Worm (Caenorhabditis elegans): ENCODE measurements around the gene fmo-2.

Gene fmo-2

DNA sequence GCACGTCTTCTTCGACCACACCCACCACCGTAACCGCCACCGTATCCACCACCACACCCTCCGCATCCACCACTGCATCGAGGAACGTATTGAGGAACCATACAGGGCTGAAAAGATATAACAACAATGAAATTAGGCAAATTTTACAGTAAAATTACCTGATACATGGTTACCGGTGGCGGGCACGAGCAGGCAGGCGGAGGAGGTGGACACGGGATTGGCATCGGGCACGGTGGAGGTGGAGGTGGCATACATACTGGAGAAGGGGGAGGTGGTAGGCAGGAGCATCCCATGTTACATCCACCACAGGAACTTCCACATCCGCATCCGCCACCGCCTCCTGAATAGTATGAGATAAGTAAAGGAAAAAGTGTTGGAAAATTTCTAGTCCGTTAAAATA, 16.2 kb downstream of the fmo-2 start:
- TF ChIP-seq C38D4.7 (GFP tag; optimal IDR thresholded peaks at IDR 0.05) (no peak), hlh-30 (tag; optimal IDR thresholded peaks at IDR 0.05; ENCODE audit: insufficient read depth) (no peak), ceh-30 (tag; optimal IDR thresholded peaks at IDR 0.05) (no peak), ets-4 (tag; optimal IDR thresholded peaks at IDR 0.05) (no peak), Y22D7AL.16 (tag; optimal IDR thresholded peaks at IDR 0.05) (no peak), ceh-2 (tag; optimal IDR thresholded peaks at IDR 0.05) (no peak), nhr-232 (tag; optimal IDR thresholded peaks at IDR 0.05) (no peak), gmeb-2 (tag; optimal IDR thresholded peaks at IDR 0.05) (no peak), ceh-31 (tag; optimal IDR thresholded peaks at IDR 0.05) (no peak), elt-2 (tag; optimal IDR thresholded peaks at IDR 0.05) (no peak), pha-2 (tag; optimal IDR thresholded peaks at IDR 0.05) (no peak), K02D7.2 (tag; optimal IDR thresholded peaks at IDR 0.05) (no peak), nhr-11 (tag; optimal IDR thresholded peaks at IDR 0.05) (no peak)

DNA sequence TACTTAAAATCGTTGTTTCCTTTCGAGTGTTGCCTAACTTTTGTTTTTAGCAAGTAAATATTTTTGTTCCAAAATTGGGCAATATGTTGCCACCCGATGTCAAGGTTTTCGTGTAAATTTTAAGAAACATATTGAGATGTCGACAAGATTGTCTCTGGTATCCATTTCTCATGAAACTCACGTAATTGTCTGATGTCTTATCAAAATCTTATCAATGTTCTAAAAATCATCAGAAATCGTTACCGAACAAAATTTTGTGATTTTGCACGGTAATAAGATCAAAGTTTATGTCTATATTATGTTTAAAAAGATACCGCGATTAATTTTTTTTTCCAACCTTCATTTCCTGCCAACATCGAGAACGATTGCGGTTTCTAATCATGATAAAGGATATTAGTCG, 16.7 kb downstream of the fmo-2 start:
- TF ChIP-seq rnt-1 (tag; optimal IDR thresholded peaks at IDR 0.05) (no peak), fax-1 (tag; optimal IDR thresholded peaks at IDR 0.05) (no peak), npax-4 (tag; optimal IDR thresholded peaks at IDR 0.05) (no peak), ceh-30 (tag; optimal IDR thresholded peaks at IDR 0.05) (no peak), pha-4 (tag; optimal IDR thresholded peaks at IDR 0.05) (no peak), Y22D7AL.16 (tag; optimal IDR thresholded peaks at IDR 0.05) (no peak)

DNA sequence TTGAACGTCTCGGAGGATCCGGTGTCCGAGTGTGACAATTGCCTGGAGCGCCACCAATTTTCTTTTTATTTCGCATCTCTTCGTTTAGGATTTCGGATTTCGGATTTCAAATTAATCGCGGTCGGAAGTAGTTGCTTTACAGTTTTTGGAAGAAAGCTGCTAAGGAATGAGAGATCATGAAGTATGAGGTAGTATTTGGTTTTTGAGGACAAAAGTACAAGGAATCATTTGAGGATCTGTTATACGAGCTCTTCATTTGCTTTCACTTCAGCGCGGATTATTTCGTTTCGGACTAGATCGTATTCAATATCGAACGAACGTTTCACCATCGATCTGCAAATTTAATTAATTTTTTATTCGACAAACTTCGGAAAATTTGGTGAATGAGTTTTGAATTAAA, 17.3 kb downstream of the fmo-2 start, which contains the start of gene R102.11:
Gene R102.11 (minus strand): TSS at position 101 of the 400 bp plus-strand sequence.
- TF ChIP-seq pat-9 (tag; optimal IDR thresholded peaks at IDR 0.05) (no peak), ceh-2 (tag; optimal IDR thresholded peaks at IDR 0.05) (no peak), ceh-31 (tag; optimal IDR thresholded peaks at IDR 0.05) (no peak), gmeb-2 (tag; optimal IDR thresholded peaks at IDR 0.05) (no peak), pax-1 (tag; optimal IDR thresholded peaks at IDR 0.05) (no peak), nhr-232 (tag; optimal IDR thresholded peaks at IDR 0.05) (no peak)

DNA sequence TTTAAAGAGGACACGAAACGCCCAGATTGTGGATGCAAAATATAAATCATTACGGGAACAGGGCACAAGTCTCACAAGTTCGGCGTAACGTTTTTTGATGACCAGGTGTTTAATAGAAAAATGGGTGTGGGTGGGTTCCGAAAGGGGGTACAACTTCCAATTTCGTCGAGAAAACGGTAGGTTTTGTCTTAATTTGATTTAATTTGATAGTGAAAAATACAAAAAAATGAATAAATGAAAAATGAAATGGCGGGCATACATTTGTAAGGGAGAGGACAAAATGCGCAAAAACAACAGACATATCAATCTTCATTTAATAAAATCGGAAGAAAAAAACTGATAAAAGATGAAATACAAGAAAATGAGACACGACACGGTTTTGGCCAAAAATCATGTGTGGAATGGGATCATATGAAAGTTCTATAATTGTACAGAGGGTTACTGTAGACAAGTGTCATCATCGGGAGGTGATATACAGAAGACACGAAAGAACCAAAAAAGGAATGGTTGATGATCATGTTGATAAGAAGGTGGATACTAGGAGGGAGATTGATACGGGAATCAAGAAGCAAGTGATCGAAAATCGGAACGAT, 19.6 kb downstream of the fmo-2 start:
- TF ChIP-seq ets-4 (tag; optimal IDR thresholded peaks at IDR 0.05) (no peak), F13H6.1 (tag; optimal IDR thresholded peaks at IDR 0.05) (no peak), pha-2 (tag; optimal IDR thresholded peaks at IDR 0.05) (no peak), dmd-4 (tag; optimal IDR thresholded peaks at IDR 0.05; ENCODE audit: borderline replicate concordance) (no peak), ceh-2 (tag; optimal IDR thresholded peaks at IDR 0.05) (no peak), hlh-13 (GFP tag; optimal IDR thresholded peaks at IDR 0.05) (no peak), C08G9.2 (tag; optimal IDR thresholded peaks at IDR 0.05) (no peak), pag-3 (tag; optimal IDR thresholded peaks at IDR 0.05; ENCODE audit: borderline replicate concordance) (no peak), lin-11 (tag; optimal IDR thresholded peaks at IDR 0.05) (no peak), ceh-48 (tag; optimal IDR thresholded peaks at IDR 0.05) (no peak), pros-1 (tag; optimal IDR thresholded peaks at IDR 0.05) (no peak), pax-1 (tag; optimal IDR thresholded peaks at IDR 0.05) (no peak), sdc-2 (tag; optimal IDR thresholded peaks at IDR 0.05) (no peak), unc-3 (GFP tag; conservative IDR thresholded peaks at IDR 0.05) (no peak), unc-3 (tag; optimal IDR thresholded peaks at IDR 0.05) (no peak), fax-1 (tag; optimal IDR thresholded peaks at IDR 0.05) (no peak)

DNA sequence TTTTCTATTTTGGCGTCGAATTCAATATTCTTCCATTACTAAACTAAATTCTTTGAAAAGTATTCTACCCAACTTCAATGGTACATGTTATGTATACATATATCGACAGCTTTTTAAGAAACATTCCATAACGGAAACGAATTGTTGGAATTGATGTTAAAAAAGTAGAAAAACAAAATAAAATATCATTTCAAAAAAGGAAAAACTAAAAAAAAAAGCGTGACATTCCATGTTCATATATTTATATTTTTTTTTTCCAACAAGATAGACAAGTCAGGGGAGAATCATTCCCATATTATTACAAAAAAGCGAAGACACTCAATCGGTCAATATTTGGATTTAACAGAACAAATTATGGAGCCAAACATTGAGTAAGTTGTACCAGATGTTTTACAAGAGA, 22.9 kb downstream of the fmo-2 start, which contains the start of gene R102.10:
Gene R102.10 (plus strand): TSS at position 301 of the 400 bp plus-strand sequence.
- TF ChIP-seq sox-4 (tag; optimal IDR thresholded peaks at IDR 0.05) (no peak), hlh-13 (GFP tag; optimal IDR thresholded peaks at IDR 0.05) (no peak), elt-2 (tag; optimal IDR thresholded peaks at IDR 0.05) (no peak), ceh-45 (GFP tag; IDR thresholded peaks at IDR 0.05) (no peak), ets-4 (tag; optimal IDR thresholded peaks at IDR 0.05) (no peak), hlh-6 (tag; optimal IDR thresholded peaks at IDR 0.05) (no peak)
